Worm (Caenorhabditis elegans) whole organism, L2 larva: ENCODE measurements around the gene sbds-1.

Source experiments
- C34F6.9 ChIP-seq: fragments of 150-350 bp; optimal IDR thresholded peaks from 2 replicates; lab custom pipeline; 2014; ENCODE audit warnings: missing biosample characterization, missing genetic modification characterization
- F13H6.1 ChIP-seq: sonication (generic microtip); optimal IDR thresholded peaks from 2 replicates; lab custom pipeline; 2016; ENCODE audit warnings: missing genetic modification characterization, missing compliant biosample characterization
- R02D3.7 ChIP-seq: fragments of 150-350 bp; optimal IDR thresholded peaks from 2 replicates; lab custom pipeline; 2014; ENCODE audit warnings: missing biosample characterization, missing genetic modification characterization
- Y55F3AM.14 ChIP-seq: fragments of 200-800 bp; sonication (Bioruptor generic); optimal IDR thresholded peaks from 2 replicates; lab custom pipeline; 2018; ENCODE audit warnings: mild to moderate bottlenecking, missing genetic modification characterization, missing compliant biosample characterization
- ZK546.5 ChIP-seq: sonication (generic microtip); optimal IDR thresholded peaks from 2 replicates; lab custom pipeline; 2017; ENCODE audit warnings: missing biosample characterization, missing genetic modification characterization
- alr-1 ChIP-seq: fragments of 150-350 bp; optimal IDR thresholded peaks from 2 replicates; lab custom pipeline; 2014; ENCODE audit warnings: missing biosample characterization, missing genetic modification characterization
- aly-2 ChIP-seq: fragments of 150-350 bp; optimal IDR thresholded peaks from 2 replicates; lab custom pipeline; 2014; ENCODE audit warnings: missing biosample characterization, missing genetic modification characterization
- ama-1 ChIP-seq: fragments of 150-350 bp; optimal IDR thresholded peaks from 2 replicates; lab custom pipeline; 2018; ENCODE audit warnings: inconsistent platforms
- ceh-16 ChIP-seq: fragments of 150-350 bp; optimal IDR thresholded peaks from 2 replicates; lab custom pipeline; 2014; ENCODE audit warnings: missing biosample characterization, missing genetic modification characterization
- ceh-82 ChIP-seq: fragments of 150-350 bp; optimal IDR thresholded peaks from 2 replicates; lab custom pipeline; 2014; ENCODE audit warnings: missing biosample characterization, missing genetic modification characterization
- crh-2 ChIP-seq: sonication (generic microtip); optimal IDR thresholded peaks from 2 replicates; lab custom pipeline; 2017; ENCODE audit warnings: missing biosample characterization, missing genetic modification characterization
- dmd-4 ChIP-seq: sonication (generic microtip); optimal IDR thresholded peaks from 2 replicates; lab custom pipeline; 2017; ENCODE audit warnings: missing biosample characterization, missing genetic modification characterization
- egl-27 ChIP-seq: sonication (generic microtip); optimal IDR thresholded peaks from 3 replicates; lab custom pipeline; 2017; ENCODE audit warnings: missing biosample characterization, missing genetic modification reagents, missing genetic modification characterization
- elt-1 ChIP-seq: fragments of 150-350 bp; optimal IDR thresholded peaks from 2 replicates; lab custom pipeline; 2014; ENCODE audit warnings: missing biosample characterization, missing genetic modification characterization
- elt-3 ChIP-seq: sonication (generic microtip); optimal IDR thresholded peaks from 2 replicates; lab custom pipeline; 2017; ENCODE audit warnings: missing biosample characterization, missing genetic modification characterization
- fos-1 ChIP-seq: fragments of 150-350 bp; optimal IDR thresholded peaks from 2 replicates; lab custom pipeline; 2014; ENCODE audit warnings: missing biosample characterization, missing genetic modification characterization
- gmeb-1 ChIP-seq: fragments of 150-350 bp; optimal IDR thresholded peaks from 2 replicates; lab custom pipeline; 2014; ENCODE audit warnings: missing biosample characterization, missing genetic modification characterization
- lin-11 ChIP-seq: fragments of 150-350 bp; sonication (generic microtip); optimal IDR thresholded peaks from 2 replicates; lab custom pipeline; 2014; ENCODE audit warnings: missing biosample characterization, missing genetic modification characterization, inconsistent platforms, mixed read lengths
- lin-13 ChIP-seq: fragments of 150-350 bp; optimal IDR thresholded peaks from 2 replicates; lab custom pipeline; 2014; ENCODE audit warnings: missing biosample characterization, missing genetic modification reagents, missing genetic modification characterization
- lin-39 ChIP-seq: fragments of 150-350 bp; optimal IDR thresholded peaks from 2 replicates; lab custom pipeline; 2014; ENCODE audit warnings: missing biosample characterization, missing genetic modification reagents, missing genetic modification characterization
- lsy-2 ChIP-seq, 2 experiments: fragments of 150-350 bp in 1 of 2; sonication (generic microtip) in 1 of 2; optimal IDR thresholded peaks; 2 replicates each; lab custom pipeline; 2014 to 2017; ENCODE audit warnings: missing biosample characterization in 2 of 2, missing genetic modification characterization in 2 of 2
- mab-5 ChIP-seq: fragments of 150-350 bp; optimal IDR thresholded peaks from 2 replicates; lab custom pipeline; 2014; ENCODE audit warnings: missing biosample characterization, missing genetic modification characterization
- mbf-1 ChIP-seq: sonication (generic microtip); optimal IDR thresholded peaks from 2 replicates; lab custom pipeline; 2017; ENCODE audit warnings: missing biosample characterization, missing genetic modification characterization
- mdl-1 ChIP-seq, 2 experiments: fragments of 150-350 bp in 1 of 2; sonication (generic microtip) in 1 of 2; optimal IDR thresholded peaks; 2 replicates each; lab custom pipeline; 2017; ENCODE audit warnings: missing biosample characterization in 2 of 2, missing genetic modification characterization in 2 of 2
- nhr-11 ChIP-seq: fragments of 150-350 bp; optimal IDR thresholded peaks from 2 replicates; lab custom pipeline; 2014; ENCODE audit warnings: missing biosample characterization, missing genetic modification characterization
- nhr-129 ChIP-seq: fragments of 150-350 bp; optimal IDR thresholded peaks from 2 replicates; lab custom pipeline; 2014; ENCODE audit warnings: missing biosample characterization, missing genetic modification characterization
- nhr-21 ChIP-seq: fragments of 150-350 bp; optimal IDR thresholded peaks from 2 replicates; lab custom pipeline; 2014; ENCODE audit warnings: missing biosample characterization, missing genetic modification characterization
- nhr-23 ChIP-seq: fragments of 150-350 bp; optimal IDR thresholded peaks from 2 replicates; lab custom pipeline; 2014; ENCODE audit warnings: missing biosample characterization, missing genetic modification reagents, missing genetic modification characterization
- nhr-237 ChIP-seq: fragments of 150-350 bp; optimal IDR thresholded peaks from 2 replicates; lab custom pipeline; 2014; ENCODE audit warnings: missing biosample characterization, missing genetic modification characterization
- nhr-25 ChIP-seq: fragments of 150-350 bp; sonication (generic microtip); optimal IDR thresholded peaks from 3 replicates; lab custom pipeline; 2014; ENCODE audit warnings: missing biosample characterization, missing genetic modification characterization
- nhr-6 ChIP-seq: fragments of 150-350 bp; optimal IDR thresholded peaks from 2 replicates; lab custom pipeline; 2014; ENCODE audit warnings: missing biosample characterization, missing genetic modification characterization
- nhr-77 ChIP-seq: fragments of 150-350 bp; optimal IDR thresholded peaks from 2 replicates; lab custom pipeline; 2014; ENCODE audit warnings: missing biosample characterization, missing genetic modification characterization
- peb-1 ChIP-seq: fragments of 150-350 bp; optimal IDR thresholded peaks from 2 replicates; lab custom pipeline; 2014; ENCODE audit warnings: missing biosample characterization, missing genetic modification characterization
- sem-4 ChIP-seq: fragments of 150-350 bp; optimal IDR thresholded peaks from 2 replicates; lab custom pipeline; 2014; ENCODE audit warnings: missing biosample characterization, missing genetic modification reagents, missing genetic modification characterization
- skn-1 ChIP-seq: sonication (generic microtip); optimal IDR thresholded peaks from 2 replicates; lab custom pipeline; 2017; ENCODE audit warnings: missing biosample characterization, missing genetic modification characterization
- sma-3 ChIP-seq: sonication (generic microtip); optimal IDR thresholded peaks from 2 replicates; lab custom pipeline; 2016; ENCODE audit warnings: missing genetic modification reagents, missing genetic modification characterization, missing compliant biosample characterization
- snpc-4 ChIP-seq: fragments of 150-350 bp; optimal IDR thresholded peaks from 2 replicates; lab custom pipeline; 2014; ENCODE audit warnings: missing biosample characterization, missing genetic modification characterization
- unc-39 ChIP-seq: fragments of 150-350 bp; optimal IDR thresholded peaks from 2 replicates; lab custom pipeline; 2014; ENCODE audit warnings: missing biosample characterization, missing genetic modification characterization
- unc-55 ChIP-seq: fragments of 150-350 bp; sonication (generic microtip); optimal IDR thresholded peaks from 3 replicates; lab custom pipeline; 2014; ENCODE audit warnings: missing biosample characterization, missing genetic modification reagents, missing genetic modification characterization
- unc-62 ChIP-seq: fragments of 150-350 bp; optimal IDR thresholded peaks from 2 replicates; lab custom pipeline; 2014; ENCODE audit warnings: missing biosample characterization, missing genetic modification reagents, missing genetic modification characterization
- zag-1 ChIP-seq: fragments of 150-350 bp; optimal IDR thresholded peaks from 2 replicates; lab custom pipeline; 2014; ENCODE audit warnings: missing biosample characterization, missing genetic modification characterization
- ztf-1 ChIP-seq: fragments of 200-800 bp; sonication (Bioruptor generic); conservative IDR thresholded peaks from 2 replicates; pipeline ENCODE4 v1.3.6; 2022; ENCODE audit warnings: missing genetic modification characterization, missing compliant biosample characterization
- ztf-11 ChIP-seq: sonication (generic microtip); optimal IDR thresholded peaks from 2 replicates; lab custom pipeline; 2017; ENCODE audit warnings: missing biosample characterization, missing genetic modification characterization
- ztf-4 ChIP-seq: fragments of 150-350 bp; optimal IDR thresholded peaks from 2 replicates; lab custom pipeline; 2014; ENCODE audit warnings: missing biosample characterization, missing genetic modification characterization

The sbds-1 gene

DNA sequence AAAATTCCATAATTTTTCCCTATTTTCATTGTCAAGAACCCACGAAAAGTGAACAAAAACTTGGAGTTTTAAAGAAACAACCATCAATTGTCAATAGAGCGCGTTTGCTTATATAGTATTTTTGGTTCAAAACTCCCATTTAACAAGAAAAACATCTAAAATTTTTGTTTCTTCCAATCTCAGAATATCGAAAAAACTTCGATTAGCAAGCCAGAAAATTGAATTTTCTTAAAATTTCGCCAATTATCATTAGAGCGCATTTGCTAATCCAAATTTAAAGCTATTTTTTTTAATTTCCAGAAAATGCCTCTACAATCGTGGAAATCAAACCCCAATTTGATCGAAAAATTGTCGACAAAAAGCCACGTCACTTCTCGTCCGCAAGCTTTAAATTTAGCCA is 8.2 kb upstream of the sbds-1 start, which contains the start of gene orai-1:
orai-1 (plus strand) TSS at position 301 of the 400 bp plus-strand sequence.
- TF ChIP-seq nhr-77 (tag; lab: Kevin White, UChicago) (no peak), lsy-2 (tag; optimal IDR thresholded peaks at IDR 0.05; lab: Kevin White, UChicago) (no peak), ztf-4 (tag; lab: Kevin White, UChicago) (no peak), nhr-11 (tag; lab: Kevin White, UChicago) (no peak), C34F6.9 (tag; lab: Kevin White, UChicago) (no peak), unc-39 (tag; lab: Kevin White, UChicago) (no peak), aly-2 (tag; lab: Kevin White, UChicago) (no peak), egl-27 (no peak), unc-55 (GFP tag; lab: Kevin White, UChicago) (no peak), ztf-11 (tag; lab: Kevin White, UChicago) (no peak), elt-3 (tag; lab: Kevin White, UChicago) (no peak), ama-1 (no peak)

DNA sequence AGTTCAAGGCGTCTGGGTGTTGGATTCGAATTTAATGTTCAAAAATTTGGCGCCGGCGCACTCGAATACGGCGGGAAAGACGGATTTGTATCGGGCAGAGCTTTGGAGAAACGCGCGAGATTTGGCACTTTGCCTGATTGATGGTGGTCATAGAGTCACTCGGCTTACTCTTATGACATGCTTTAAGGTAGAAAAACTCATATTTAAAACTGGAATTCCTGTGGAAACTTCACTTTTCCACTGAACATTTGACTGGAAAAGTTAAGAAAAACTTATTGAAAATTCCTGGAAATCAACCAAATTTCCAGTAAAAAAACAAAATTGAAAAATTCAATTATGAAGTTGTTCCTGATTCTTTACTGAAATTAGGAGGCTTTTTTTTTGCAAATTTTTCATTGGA is 6.4 kb upstream of the sbds-1 start:
- TF ChIP-seq fos-1 (tag; lab: Kevin White, UChicago) (no peak), alr-1 (no peak), mdl-1 (tag; optimal IDR thresholded peaks at IDR 0.05; lab: Kevin White, UChicago) (no peak), C34F6.9 (tag; lab: Kevin White, UChicago) (no peak), ZK546.5 (tag; lab: Kevin White, UChicago) (no peak), elt-1 (tag; lab: Kevin White, UChicago) (no peak), nhr-129 (tag; lab: Kevin White, UChicago) (no peak), mab-5 (no peak), lin-13 (GFP tag; lab: Kevin White, UChicago) (no peak), ztf-11 (tag; lab: Kevin White, UChicago) (no peak), egl-27 (no peak), lsy-2 (tag; optimal IDR thresholded peaks at IDR 0.05; lab: Kevin White, UChicago) (no peak), lin-39 (tag; lab: Kevin White, UChicago) (no peak), aly-2 (tag; lab: Kevin White, UChicago) (no peak), mbf-1 (tag; lab: Kevin White, UChicago) (no peak)

DNA sequence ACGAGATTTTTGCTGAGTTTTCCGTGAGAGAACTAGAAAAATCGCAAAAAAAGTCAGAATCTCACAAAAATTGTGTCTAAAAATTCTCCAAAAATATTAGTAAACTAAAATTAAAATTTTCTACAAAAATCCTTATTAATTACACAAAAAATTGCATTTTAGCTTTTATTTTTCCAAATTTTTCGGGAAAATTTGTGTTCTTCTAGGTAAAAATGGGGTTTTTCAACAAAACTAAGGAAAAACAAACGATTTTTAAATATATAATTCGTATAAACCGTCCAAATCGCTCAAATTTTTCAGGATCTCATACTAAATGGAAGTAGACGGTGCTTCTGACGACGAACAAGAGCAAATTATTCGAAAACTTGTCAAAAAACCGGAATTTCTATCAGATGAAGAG is 3.5 kb upstream of the sbds-1 start, which contains the start of gene W06E11.1:
W06E11.1 (plus strand) TSS at position 301 of the 400 bp plus-strand sequence.
- TF ChIP-seq egl-27 (no peak), ztf-4 (tag; lab: Kevin White, UChicago) (no peak), peb-1 (tag; lab: Kevin White, UChicago) (no peak), dmd-4 (tag; lab: Kevin White, UChicago) (no peak), zag-1 (tag; lab: Kevin White, UChicago) (no peak), nhr-21 (tag; lab: Kevin White, UChicago) (no peak), gmeb-1 (tag; lab: Kevin White, UChicago) (no peak), unc-55 (GFP tag; lab: Kevin White, UChicago) (no peak), fos-1 (tag; lab: Kevin White, UChicago) (no peak), crh-2 (tag; lab: Kevin White, UChicago) (no peak), F13H6.1 (tag; lab: Kevin White, UChicago) (no peak), skn-1 (no peak)

DNA sequence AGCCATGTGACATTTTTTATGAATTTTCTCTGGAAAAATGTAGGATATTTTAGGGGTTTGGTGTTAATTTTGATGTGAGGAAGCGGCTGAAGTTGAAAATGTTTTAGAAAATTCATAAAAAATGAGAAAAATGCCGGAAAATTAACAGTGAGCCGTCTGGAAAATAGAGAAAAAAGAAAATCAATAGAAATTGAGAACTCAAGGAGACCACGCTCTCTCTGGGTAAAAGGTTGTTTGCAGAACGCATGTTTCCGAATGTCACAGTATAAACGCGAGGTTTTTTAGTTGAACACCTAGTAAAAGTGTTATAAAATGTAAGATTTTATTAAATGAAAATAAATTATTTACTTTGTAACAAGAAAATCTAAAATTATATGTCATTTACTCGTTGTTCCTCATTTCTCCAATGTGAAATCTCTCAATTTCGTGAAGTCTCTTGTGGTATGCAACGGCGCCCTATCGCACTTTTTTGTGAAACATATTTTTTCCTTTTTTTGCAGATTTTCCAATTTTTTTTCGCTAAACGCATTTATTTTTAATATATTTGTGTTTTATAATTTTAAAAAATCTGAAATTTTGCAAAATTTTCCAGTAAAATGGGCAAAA is 2.1 kb upstream of the sbds-1 start, which contains the start of the genes tag-266 and tag-267:
tag-266 (minus strand) TSS at position 29 of the 606 bp plus-strand sequence.
tag-267 (plus strand) TSS at position 593 of the 606 bp plus-strand sequence.
- TF ChIP-seq snpc-4 (tag; lab: Kevin White, UChicago) (peak; percentile 13), mbf-1 (tag; lab: Kevin White, UChicago) (no peak), Y55F3AM.14 (peak; percentile 32), nhr-6 (tag; lab: Kevin White, UChicago) (no peak), ceh-16 (tag; lab: Kevin White, UChicago) (no peak), mab-5 (no peak), mdl-1 (tag; optimal IDR thresholded peaks at IDR 0.05; lab: Kevin White, UChicago) (peak in 1 of 2 experiments; percentile 12), lin-11 (tag; lab: Kevin White, UChicago) (no peak), fos-1 (tag; lab: Kevin White, UChicago) (peak; percentile 59), ceh-82 (tag; lab: Kevin White, UChicago) (no peak), nhr-11 (tag; lab: Kevin White, UChicago) (no peak), dmd-4 (tag; lab: Kevin White, UChicago) (no peak), ZK546.5 (tag; lab: Kevin White, UChicago) (no peak), lsy-2 (tag; optimal IDR thresholded peaks at IDR 0.05; lab: Kevin White, UChicago) (peak; percentile 56 to 82), nhr-25 (tag; lab: Kevin White, UChicago) (peak; percentile 49), R02D3.7 (no peak), elt-3 (tag; lab: Kevin White, UChicago) (no peak), gmeb-1 (tag; lab: Kevin White, UChicago) (peak; percentile 52), ztf-11 (tag; lab: Kevin White, UChicago) (no peak), unc-39 (tag; lab: Kevin White, UChicago) (no peak), ztf-1 (GFP tag; lab: Robert Waterston, UW) (no peak), nhr-23 (tag; lab: Kevin White, UChicago) (no peak), alr-1 (no peak), zag-1 (tag; lab: Kevin White, UChicago) (peak; percentile 15), nhr-77 (tag; lab: Kevin White, UChicago) (no peak), sma-3 (GFP tag; lab: Kevin White, UChicago) (peak; percentile 83), unc-55 (GFP tag; lab: Kevin White, UChicago) (peak; percentile 92), unc-62 (GFP tag; lab: Kevin White, UChicago) (no peak), ama-1 (no peak), nhr-237 (tag; lab: Kevin White, UChicago) (no peak), lin-13 (GFP tag; lab: Kevin White, UChicago) (peak; percentile 9), aly-2 (tag; lab: Kevin White, UChicago) (no peak), lin-39 (tag; lab: Kevin White, UChicago) (no peak), sem-4 (tag; lab: Kevin White, UChicago) (no peak)
